Fruit fly (Drosophila melanogaster): ENCODE measurements around the gene beat-Vc.

beat-Vc gene

DNA sequence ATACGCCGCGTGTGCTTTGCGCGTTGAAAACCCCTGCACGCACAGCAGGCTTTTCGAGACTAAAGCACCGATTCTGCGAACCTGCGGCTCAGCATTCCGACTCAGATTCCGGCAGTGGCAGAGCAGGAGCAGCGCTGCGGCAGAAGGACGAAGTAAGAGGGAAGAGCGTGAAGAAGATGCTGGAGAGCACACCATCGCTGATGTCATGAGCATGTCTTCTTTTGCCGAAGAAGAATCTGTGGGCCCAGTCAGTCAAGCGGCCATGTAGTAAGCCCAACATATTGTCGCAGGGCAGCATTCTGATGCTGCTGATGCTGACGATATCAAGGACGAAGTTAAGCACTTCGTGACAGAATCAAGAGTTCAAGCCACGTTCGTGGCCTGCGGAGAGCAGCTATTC lies at the start of gene beat-Vc:
TSS of gene beat-Vc (minus strand) at position 65 of the 400 bp plus-strand sequence.
- TF ChIP-seq rn (GFP tag; IDR thresholded peaks at IDR 0.05) (no peak), CG17806 (tag; optimal IDR thresholded peaks at IDR 0.05) (no peak), CG13204 (GFP tag; optimal IDR thresholded peaks at IDR 0.05) (no peak), Pif1B (GFP tag; optimal IDR thresholded peaks at IDR 0.05) (no peak), EcR (GFP tag; optimal IDR thresholded peaks at IDR 0.05) (no peak), gl (tag; optimal IDR thresholded peaks at IDR 0.05) (no peak), CG4496 (GFP tag; IDR thresholded peaks at IDR 0.05) (no peak), Ets98B (GFP tag; IDR thresholded peaks at IDR 0.05) (no peak), CG12605 (GFP tag; IDR thresholded peaks at IDR 0.05) (no peak), Pif1A (GFP tag; optimal IDR thresholded peaks at IDR 0.05) (no peak), CG14655 (GFP tag; optimal IDR thresholded peaks at IDR 0.05) (no peak), D1 (tag; optimal IDR thresholded peaks at IDR 0.05) (no peak)

DNA sequence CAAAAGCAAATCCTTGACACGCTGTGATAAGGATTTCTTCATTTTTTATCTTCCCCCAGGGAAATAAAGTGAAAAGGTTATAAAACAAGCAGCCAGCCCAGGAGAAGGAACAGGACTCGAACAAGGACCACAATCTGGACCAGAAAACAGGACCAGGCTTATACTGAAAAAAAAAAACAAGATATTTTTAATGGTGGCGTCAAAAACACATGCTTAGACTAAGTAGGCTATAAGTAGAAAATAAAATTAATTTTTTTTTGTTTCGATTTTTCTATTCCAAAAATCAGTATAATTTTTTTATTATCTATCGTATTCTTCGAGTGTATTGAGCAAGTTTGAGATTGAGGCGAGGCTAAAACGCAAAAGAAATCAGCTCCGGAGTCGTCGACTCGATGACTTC lies 44.8 kb upstream of the beat-Vc start:
- TF ChIP-seq CG34367 (tag; optimal IDR thresholded peaks at IDR 0.05) (no peak), CG4496 (GFP tag; IDR thresholded peaks at IDR 0.05) (no peak), CG32121 (GFP tag; IDR thresholded peaks at IDR 0.05) (no peak), fd96Ca (GFP tag; IDR thresholded peaks at IDR 0.05) (no peak), D1 (tag; optimal IDR thresholded peaks at IDR 0.05) (no peak), CG8159 (tag; optimal IDR thresholded peaks at IDR 0.05) (no peak), CG17806 (tag; optimal IDR thresholded peaks at IDR 0.05) (no peak), Ets98B (GFP tag; IDR thresholded peaks at IDR 0.05) (no peak), CG8301 (tag; optimal IDR thresholded peaks at IDR 0.05) (no peak), CG9948 (tag; optimal IDR thresholded peaks at IDR 0.05) (no peak), CG12605 (GFP tag; IDR thresholded peaks at IDR 0.05) (no peak), Pif1B (GFP tag; optimal IDR thresholded peaks at IDR 0.05) (no peak), CG15710 (tag; optimal IDR thresholded peaks at IDR 0.05) (no peak), CG13204 (GFP tag; optimal IDR thresholded peaks at IDR 0.05) (no peak), CG14655 (GFP tag; optimal IDR thresholded peaks at IDR 0.05) (no peak), rn (GFP tag; IDR thresholded peaks at IDR 0.05) (no peak), CG10348 (GFP tag; IDR thresholded peaks at IDR 0.05) (no peak), Pif1A (GFP tag; optimal IDR thresholded peaks at IDR 0.05) (no peak), gl (tag; optimal IDR thresholded peaks at IDR 0.05) (no peak)

DNA sequence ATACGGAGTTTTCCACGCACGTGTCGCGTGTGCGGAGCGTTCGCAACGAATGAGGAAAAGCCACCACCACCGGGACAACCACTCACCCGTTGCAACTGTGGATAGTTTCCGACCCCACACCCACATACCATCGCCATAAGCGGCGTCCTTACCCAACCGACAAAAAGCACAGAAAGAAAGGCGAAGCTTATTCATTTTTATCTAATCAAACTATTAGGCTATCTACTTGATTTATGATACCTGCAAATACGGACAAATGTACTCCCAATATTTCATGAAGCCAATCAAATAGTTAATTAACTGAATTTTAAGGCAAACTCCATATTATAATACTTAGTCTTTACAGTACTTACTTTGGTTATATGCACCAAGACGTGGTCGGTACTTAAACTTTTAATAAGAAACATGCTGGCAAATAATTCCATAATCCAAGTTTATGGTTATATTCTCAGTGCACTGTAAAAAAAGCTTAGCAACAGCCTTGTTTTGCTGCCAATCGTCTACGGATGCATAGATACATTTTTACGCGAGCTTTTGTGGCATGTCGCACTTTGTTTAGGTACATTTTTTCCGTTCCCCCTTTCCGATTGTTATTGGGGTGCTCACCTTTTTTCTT lies 34.1 kb upstream of the beat-Vc start, which contains the start of gene CG31345:
TSS of gene CG31345 (minus strand) at position 51 of the 616 bp plus-strand sequence.
- TF ChIP-seq CG14655 (GFP tag; optimal IDR thresholded peaks at IDR 0.05) (no peak), Ets98B (GFP tag; IDR thresholded peaks at IDR 0.05) (no peak), EcR (GFP tag; optimal IDR thresholded peaks at IDR 0.05) (no peak), Pif1A (GFP tag; optimal IDR thresholded peaks at IDR 0.05) (no peak), fd96Ca (GFP tag; IDR thresholded peaks at IDR 0.05) (no peak), Snoo (tag; optimal IDR thresholded peaks at IDR 0.05) (no peak), CG8159 (tag; optimal IDR thresholded peaks at IDR 0.05) (no peak), CG32121 (GFP tag; IDR thresholded peaks at IDR 0.05) (no peak), CG17806 (tag; optimal IDR thresholded peaks at IDR 0.05) (no peak), CG13204 (GFP tag; optimal IDR thresholded peaks at IDR 0.05) (no peak), CG15710 (tag; optimal IDR thresholded peaks at IDR 0.05) (no peak), CG8301 (tag; optimal IDR thresholded peaks at IDR 0.05) (no peak), D1 (tag; optimal IDR thresholded peaks at IDR 0.05) (no peak), CG4496 (GFP tag; IDR thresholded peaks at IDR 0.05) (no peak)

DNA sequence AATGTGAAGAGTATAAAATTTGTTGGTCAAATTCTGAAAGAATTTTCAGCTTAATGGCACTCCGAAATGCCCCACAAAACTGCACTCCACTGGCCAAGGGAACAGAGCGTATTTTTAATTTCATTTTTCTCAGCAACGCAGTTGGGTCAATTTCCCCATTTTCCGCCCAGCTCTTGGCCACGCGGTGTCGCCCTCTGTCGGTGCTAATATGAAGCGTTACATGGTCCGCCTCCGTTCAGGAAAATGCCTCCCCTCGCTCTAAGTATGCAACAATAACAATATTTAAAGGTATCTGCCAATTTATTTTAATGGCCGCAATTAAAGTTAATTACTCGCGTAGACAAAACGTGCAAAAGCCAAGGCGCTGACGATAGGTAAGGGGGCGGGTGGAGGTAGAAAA lies 20.3 kb upstream of the beat-Vc start:
- TF ChIP-seq CG34367 (tag; optimal IDR thresholded peaks at IDR 0.05) = no peak
- TF ChIP-seq gl (tag; optimal IDR thresholded peaks at IDR 0.05) = no peak
- TF ChIP-seq CG14655 (GFP tag; optimal IDR thresholded peaks at IDR 0.05) = no peak
- TF ChIP-seq Pif1A (GFP tag; optimal IDR thresholded peaks at IDR 0.05) = no peak
- no peak for TF ChIP-seq CG9948 (tag; optimal IDR thresholded peaks at IDR 0.05)

DNA sequence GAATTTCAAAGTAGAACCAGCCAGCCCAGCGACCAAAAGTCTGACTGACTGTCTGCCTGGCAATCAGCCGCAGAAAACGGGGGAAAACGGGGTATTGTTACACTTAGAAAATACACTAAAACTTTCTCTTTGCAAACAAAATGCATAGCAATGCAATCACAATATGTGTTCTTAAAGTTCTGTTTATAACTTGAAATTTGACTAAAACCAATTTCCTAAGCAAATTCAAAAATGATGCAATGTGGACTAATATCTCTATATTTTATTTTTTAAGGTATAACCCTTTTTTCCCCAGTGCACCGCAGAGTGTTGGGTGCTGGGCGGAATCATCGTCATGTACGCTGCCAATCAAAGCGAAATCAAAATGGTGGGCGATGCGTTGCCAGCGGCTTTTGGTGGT lies 32.0 kb downstream of the beat-Vc start:
- TF ChIP-seq CG9948 (tag; optimal IDR thresholded peaks at IDR 0.05) (no peak), CG32121 (GFP tag; IDR thresholded peaks at IDR 0.05) (no peak), CG15710 (tag; optimal IDR thresholded peaks at IDR 0.05) (no peak), Ets98B (GFP tag; IDR thresholded peaks at IDR 0.05) (no peak), CG8159 (tag; optimal IDR thresholded peaks at IDR 0.05) (no peak), CG17806 (tag; optimal IDR thresholded peaks at IDR 0.05) (no peak), Snoo (tag; optimal IDR thresholded peaks at IDR 0.05) (no peak), CG13204 (GFP tag; optimal IDR thresholded peaks at IDR 0.05) (no peak), CG4496 (GFP tag; IDR thresholded peaks at IDR 0.05) (no peak), CG8301 (tag; optimal IDR thresholded peaks at IDR 0.05) (no peak), CG34367 (tag; optimal IDR thresholded peaks at IDR 0.05) (no peak), Pif1A (GFP tag; optimal IDR thresholded peaks at IDR 0.05) (no peak), CG12605 (GFP tag; IDR thresholded peaks at IDR 0.05) (no peak)

DNA sequence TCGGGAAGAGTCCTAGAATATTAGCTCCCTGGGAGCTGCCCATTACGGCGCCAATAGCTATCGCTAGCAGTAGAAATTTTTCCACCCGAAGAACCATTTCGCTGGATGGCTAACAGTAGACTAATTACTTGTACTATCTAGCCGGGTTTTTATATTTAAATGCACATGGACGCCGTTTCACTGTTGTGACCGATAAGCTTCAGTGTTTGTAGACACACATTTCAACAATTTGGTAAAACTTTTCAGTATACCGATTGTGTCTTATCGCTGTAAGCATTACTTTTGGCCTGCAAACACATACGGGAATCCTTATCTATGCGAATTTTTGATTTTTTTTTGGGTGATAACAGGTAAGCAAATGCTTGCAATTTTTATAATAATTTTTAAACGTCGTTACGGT lies 39.4 kb downstream of the beat-Vc start, which contains the start of gene Ugt37A3:
TSS of gene Ugt37A3 (minus strand) at position 101 of the 400 bp plus-strand sequence.
- TF ChIP-seq CG8159 (tag; optimal IDR thresholded peaks at IDR 0.05) (no peak), Snoo (tag; optimal IDR thresholded peaks at IDR 0.05) (no peak), CG13204 (GFP tag; optimal IDR thresholded peaks at IDR 0.05) (no peak), EcR (GFP tag; optimal IDR thresholded peaks at IDR 0.05) (no peak), D1 (tag; optimal IDR thresholded peaks at IDR 0.05) (no peak), gl (tag; optimal IDR thresholded peaks at IDR 0.05) (no peak), rn (GFP tag; IDR thresholded peaks at IDR 0.05) (no peak), CG15710 (tag; optimal IDR thresholded peaks at IDR 0.05) (no peak)
